Worm (Caenorhabditis elegans) whole organism, L2 larva: ENCODE measurements around the gene lgc-19.

Experiments used
- ZK546.5 ChIP-seq: sonication (generic microtip); optimal IDR thresholded peaks from 2 replicates; lab custom pipeline; 2017; ENCODE audit warnings: missing biosample characterization, missing genetic modification characterization
- ama-1 ChIP-seq: fragments of 150-350 bp; optimal IDR thresholded peaks from 2 replicates; lab custom pipeline; 2018; ENCODE audit warnings: inconsistent platforms
- ceh-16 ChIP-seq: fragments of 150-350 bp; optimal IDR thresholded peaks from 2 replicates; lab custom pipeline; 2014; ENCODE audit warnings: missing biosample characterization, missing genetic modification characterization
- egl-27 ChIP-seq: sonication (generic microtip); optimal IDR thresholded peaks from 3 replicates; lab custom pipeline; 2017; ENCODE audit warnings: missing biosample characterization, missing genetic modification reagents, missing genetic modification characterization
- elt-3 ChIP-seq: sonication (generic microtip); optimal IDR thresholded peaks from 2 replicates; lab custom pipeline; 2017; ENCODE audit warnings: missing biosample characterization, missing genetic modification characterization
- mdl-1 ChIP-seq, 2 experiments: fragments of 150-350 bp in 1 of 2; sonication (generic microtip) in 1 of 2; optimal IDR thresholded peaks; 2 replicates each; lab custom pipeline; 2017; ENCODE audit warnings: missing biosample characterization in 2 of 2, missing genetic modification characterization in 2 of 2
- nhr-6 ChIP-seq: fragments of 150-350 bp; optimal IDR thresholded peaks from 2 replicates; lab custom pipeline; 2014; ENCODE audit warnings: missing biosample characterization, missing genetic modification characterization
- nhr-77 ChIP-seq: fragments of 150-350 bp; optimal IDR thresholded peaks from 2 replicates; lab custom pipeline; 2014; ENCODE audit warnings: missing biosample characterization, missing genetic modification characterization
- skn-1 ChIP-seq: sonication (generic microtip); optimal IDR thresholded peaks from 2 replicates; lab custom pipeline; 2017; ENCODE audit warnings: missing biosample characterization, missing genetic modification characterization
- snpc-4 ChIP-seq: fragments of 150-350 bp; optimal IDR thresholded peaks from 2 replicates; lab custom pipeline; 2014; ENCODE audit warnings: missing biosample characterization, missing genetic modification characterization

ce11 chrIV:15940811-15941210, 21.7 kb downstream of the lgc-19 start:
- TF ChIP-seq ZK546.5: no peak
- no peak for TF ChIP-seq egl-27
- TF ChIP-seq ama-1 (lab: Kevin White, UChicago): no peak
- no peak for TF ChIP-seq elt-3
- TF ChIP-seq skn-1 (tag; lab: Kevin White, UChicago): no peak
- TF ChIP-seq mdl-1 (tag; optimal IDR thresholded peaks at IDR 0.05; lab: Kevin White, UChicago): no peak
- no peak for TF ChIP-seq nhr-6
- no peak for TF ChIP-seq ceh-16 (tag; lab: Kevin White, UChicago)
- TF ChIP-seq nhr-77 (tag; lab: Kevin White, UChicago): no peak
- TF ChIP-seq snpc-4: no peak
